Comparison of ENCODE assay signal across 5 worm cellular contexts in genomic region chrX:6745515-6745914, ce11.
TF ChIP-seq lines count a peak whose summit lies in the region.

No protein-coding gene starts in this region.

TF ChIP-seq in whole organism, L1 larva, 84 proteins besides CTCF, POLR2A, EP300 and RAD21 (continues in another document):
- peak; percentile 36 for TF ChIP-seq unc-130 (tag; optimal IDR thresholded peaks at IDR 0.05; lab: Kevin White, UChicago)
- TF ChIP-seq nhr-28 (tag; optimal IDR thresholded peaks at IDR 0.05; lab: Kevin White, UChicago), result no peak
- TF ChIP-seq nhr-71 (tag; optimal IDR thresholded peaks at IDR 0.05; lab: Kevin White, UChicago), result peak; percentile 69
- TF ChIP-seq elt-3 (tag; optimal IDR thresholded peaks at IDR 0.05; lab: Kevin White, UChicago), result peak in 1 of 6 experiments; percentile 7
- no peak for TF ChIP-seq tbx-2 (tag; optimal IDR thresholded peaks at IDR 0.05; lab: Kevin White, UChicago)
- peak; percentile 38 for TF ChIP-seq snu-23 (GFP tag; optimal IDR thresholded peaks at IDR 0.05; lab: Kevin White, UChicago)
- TF ChIP-seq nhr-47 (tag; optimal IDR thresholded peaks at IDR 0.05; lab: Kevin White, UChicago), result no peak
- peak; percentile 75 for TF ChIP-seq dsc-1 (tag; optimal IDR thresholded peaks at IDR 0.05; lab: Kevin White, UChicago)
- TF ChIP-seq ceh-63 (GFP tag; optimal IDR thresholded peaks at IDR 0.05; lab: Kevin White, UChicago), result peak; percentile 15
- no peak for TF ChIP-seq grh-1 (GFP tag; IDR thresholded peaks at IDR 0.05; lab: Robert Waterston, UW)
- TF ChIP-seq nhr-12 (tag; optimal IDR thresholded peaks at IDR 0.05; lab: Kevin White, UChicago), result no peak
- no peak for TF ChIP-seq sox-4 (tag; optimal IDR thresholded peaks at IDR 0.05; lab: Kevin White, UChicago)
- no peak for TF ChIP-seq pqm-1 (tag; optimal IDR thresholded peaks at IDR 0.05; lab: Kevin White, UChicago)
- TF ChIP-seq blmp-1 (tag; optimal IDR thresholded peaks at IDR 0.05; lab: Kevin White, UChicago), result peak; percentile 32
- peak; percentile 21 for TF ChIP-seq mep-1 (tag; optimal IDR thresholded peaks at IDR 0.05; lab: Kevin White, UChicago)
- peak; percentile 68 for TF ChIP-seq lin-14 (GFP tag; optimal IDR thresholded peaks at IDR 0.05; lab: Kevin White, UChicago)
- TF ChIP-seq ces-1 (GFP tag; optimal IDR thresholded peaks at IDR 0.05; lab: Kevin White, UChicago), result no peak
- TF ChIP-seq ceh-82 (tag; optimal IDR thresholded peaks at IDR 0.05; lab: Kevin White, UChicago), result peak in 1 of 3 experiments; percentile 3
- no peak for TF ChIP-seq C04F5.9 (tag; optimal IDR thresholded peaks at IDR 0.05; lab: Kevin White, UChicago)

TF ChIP-seq in whole organism, L2 larva, 48 proteins besides CTCF, POLR2A, EP300 and RAD21 (continues in another document):
- no peak for TF ChIP-seq nhr-237 (tag; optimal IDR thresholded peaks at IDR 0.05; lab: Kevin White, UChicago)
- no peak for TF ChIP-seq ztf-1 (GFP tag; conservative IDR thresholded peaks at IDR 0.05; lab: Robert Waterston, UW)
- no peak for TF ChIP-seq skn-1 (tag; optimal IDR thresholded peaks at IDR 0.05; lab: Kevin White, UChicago)
- peak; percentile 80 to 83 for TF ChIP-seq mdl-1 (tag; optimal IDR thresholded peaks at IDR 0.05; lab: Kevin White, UChicago)
- TF ChIP-seq ZK546.5 (tag; optimal IDR thresholded peaks at IDR 0.05; lab: Kevin White, UChicago), result no peak
- no peak for TF ChIP-seq zag-1 (tag; optimal IDR thresholded peaks at IDR 0.05; lab: Kevin White, UChicago)
- TF ChIP-seq ztf-11 (tag; optimal IDR thresholded peaks at IDR 0.05; lab: Kevin White, UChicago), result no peak
- no peak for TF ChIP-seq lsy-2 (tag; optimal IDR thresholded peaks at IDR 0.05; lab: Kevin White, UChicago)
- peak; percentile 45 for TF ChIP-seq nhr-21 (tag; optimal IDR thresholded peaks at IDR 0.05; lab: Kevin White, UChicago)
- TF ChIP-seq mbf-1 (tag; optimal IDR thresholded peaks at IDR 0.05; lab: Kevin White, UChicago), result no peak
- no peak for TF ChIP-seq nhr-23 (tag; optimal IDR thresholded peaks at IDR 0.05; lab: Kevin White, UChicago)
- TF ChIP-seq Y55F3AM.14 (GFP tag; optimal IDR thresholded peaks at IDR 0.05; lab: Kevin White, UChicago), result no peak
- TF ChIP-seq crh-2 (tag; optimal IDR thresholded peaks at IDR 0.05; lab: Kevin White, UChicago), result no peak
- no peak for TF ChIP-seq nhr-11 (tag; optimal IDR thresholded peaks at IDR 0.05; lab: Kevin White, UChicago)
- no peak for TF ChIP-seq blmp-1 (tag; optimal IDR thresholded peaks at IDR 0.05; lab: Kevin White, UChicago; ENCODE audit: insufficient read depth)
- no peak for TF ChIP-seq lin-39 (tag; optimal IDR thresholded peaks at IDR 0.05; lab: Kevin White, UChicago)
- TF ChIP-seq peb-1 (tag; optimal IDR thresholded peaks at IDR 0.05; lab: Kevin White, UChicago), result no peak
- TF ChIP-seq unc-55 (GFP tag; optimal IDR thresholded peaks at IDR 0.05; lab: Kevin White, UChicago), result no peak
- TF ChIP-seq elt-3 (tag; optimal IDR thresholded peaks at IDR 0.05; lab: Kevin White, UChicago), result no peak
- no peak for TF ChIP-seq aly-2 (tag; optimal IDR thresholded peaks at IDR 0.05; lab: Kevin White, UChicago)

TF ChIP-seq in whole organism, L3 larva, 47 proteins besides CTCF, POLR2A, EP300 and RAD21:
- TF ChIP-seq mml-1 (tag; optimal IDR thresholded peaks at IDR 0.05; lab: Kevin White, UChicago) (peak; percentile 64), sea-2 (GFP tag; optimal IDR thresholded peaks at IDR 0.05; lab: Kevin White, UChicago) (no peak), elt-1 (tag; optimal IDR thresholded peaks at IDR 0.05; lab: Kevin White, UChicago) (no peak), mdl-1 (tag; optimal IDR thresholded peaks at IDR 0.05; lab: Kevin White, UChicago) (peak; percentile 83), unc-62 (GFP tag; optimal IDR thresholded peaks at IDR 0.05; lab: Kevin White, UChicago) (no peak), hmg-11 (tag; optimal IDR thresholded peaks at IDR 0.05; lab: Kevin White, UChicago) (no peak), nhr-28 (tag; optimal IDR thresholded peaks at IDR 0.05; lab: Kevin White, UChicago) (no peak), nhr-23 (tag; optimal IDR thresholded peaks at IDR 0.05; lab: Kevin White, UChicago) (peak; percentile 27), ama-1 (optimal IDR thresholded peaks at IDR 0.05; lab: Kevin White, UChicago) (peak; percentile 71), unc-39 (tag; optimal IDR thresholded peaks at IDR 0.05; lab: Kevin White, UChicago) (no peak), pha-4 (tag; optimal IDR thresholded peaks at IDR 0.05; lab: Kevin White, UChicago) (no peak), skn-1 (tag; optimal IDR thresholded peaks at IDR 0.05; lab: Kevin White, UChicago) (no peak), ztf-4 (tag; optimal IDR thresholded peaks at IDR 0.05; lab: Kevin White, UChicago) (no peak), egl-5 (tag; optimal IDR thresholded peaks at IDR 0.05; lab: Kevin White, UChicago) (peak; percentile 34), nhr-12 (tag; optimal IDR thresholded peaks at IDR 0.05; lab: Kevin White, UChicago) (no peak), nhr-43 (tag; optimal IDR thresholded peaks at IDR 0.05; lab: Kevin White, UChicago; ENCODE audit: poor library complexity, severe bottlenecking) (no peak), pqm-1 (tag; optimal IDR thresholded peaks at IDR 0.05; lab: Kevin White, UChicago) (no peak), ceh-28 (tag; optimal IDR thresholded peaks at IDR 0.05; lab: Kevin White, UChicago) (peak; percentile 37), nhr-76 (tag; optimal IDR thresholded peaks at IDR 0.05; lab: Kevin White, UChicago) (no peak), eor-1 (tag; optimal IDR thresholded peaks at IDR 0.05; lab: Kevin White, UChicago) (no peak)

TF ChIP-seq in whole organism, L4 larva, 104 proteins besides CTCF, POLR2A, EP300 and RAD21:
- no peak for TF ChIP-seq daf-12 (tag; optimal IDR thresholded peaks at IDR 0.05; lab: Kevin White, UChicago)
- TF ChIP-seq hlh-30 (tag; optimal IDR thresholded peaks at IDR 0.05; lab: Kevin White, UChicago; ENCODE audit: insufficient read depth), result peak; percentile 74
- no peak for TF ChIP-seq ceh-20 (GFP tag; IDR thresholded peaks at IDR 0.05; lab: Robert Waterston, UW)
- TF ChIP-seq ces-1 (GFP tag; optimal IDR thresholded peaks at IDR 0.05; lab: Kevin White, UChicago), result no peak
- TF ChIP-seq madf-9 (GFP tag; conservative IDR thresholded peaks at IDR 0.05; lab: Robert Waterston, UW), result 0 out of 2 replicates have a peak, but pooled peaks have one; percentile 8
- peak in 1 of 2 experiments; percentile 4 for TF ChIP-seq hif-1 (tag; optimal IDR thresholded peaks at IDR 0.05; lab: Kevin White, UChicago)
- TF ChIP-seq mxl-2 (GFP tag; conservative IDR thresholded peaks at IDR 0.05; lab: Robert Waterston, UW), result peak; percentile 40; the same call in 1 of the 2 replicates
- TF ChIP-seq nhr-6 (tag; optimal IDR thresholded peaks at IDR 0.05; lab: Kevin White, UChicago), result no peak
- no peak for TF ChIP-seq dve-1 (tag; optimal IDR thresholded peaks at IDR 0.05; lab: Kevin White, UChicago; ENCODE audit: insufficient read depth)
- TF ChIP-seq php-3 (GFP tag; IDR thresholded peaks at IDR 0.05; lab: Robert Waterston, UW), result no peak
- TF ChIP-seq nhr-28 (tag; optimal IDR thresholded peaks at IDR 0.05; lab: Kevin White, UChicago), result peak; percentile 0
- 0 out of 2 replicates have a peak, but pooled peaks have one; percentile 11 for TF ChIP-seq dmd-6 (GFP tag; IDR thresholded peaks at IDR 0.05; lab: Robert Waterston, UW)
- TF ChIP-seq F10B5.3 (tag; optimal IDR thresholded peaks at IDR 0.05; lab: Kevin White, UChicago), result no peak
- TF ChIP-seq lin-15B (tag; optimal IDR thresholded peaks at IDR 0.05; lab: Kevin White, UChicago), result no peak
- peak; percentile 70 for TF ChIP-seq hlh-11 (tag; optimal IDR thresholded peaks at IDR 0.05; lab: Kevin White, UChicago)
- peak; percentile 77 for TF ChIP-seq nhr-11 (tag; optimal IDR thresholded peaks at IDR 0.05; lab: Kevin White, UChicago)
- TF ChIP-seq mdl-1 (tag; optimal IDR thresholded peaks at IDR 0.05; lab: Kevin White, UChicago), result peak in 1 of 2 experiments; percentile 93
- TF ChIP-seq egl-43 (GFP tag; IDR thresholded peaks at IDR 0.05; lab: Robert Waterston, UW), result no peak
- peak in 1 of 2 experiments; percentile 50 for TF ChIP-seq daf-16 (GFP tag; optimal IDR thresholded peaks at IDR 0.05; lab: Kevin White, UChicago)
- no peak for TF ChIP-seq daf-16 (tag; optimal IDR thresholded peaks at IDR 0.05; lab: Kevin White, UChicago)
TF ChIP-seq in whole organism, L4 larva: peak in this region for 10.

TF ChIP-seq in whole organism, young adult, 124 proteins besides CTCF, POLR2A, EP300 and RAD21:
- TF ChIP-seq B0261.1 (tag; optimal IDR thresholded peaks at IDR 0.05; lab: Kevin White, UChicago), result no peak
- peak; percentile 14 for TF ChIP-seq somi-1 (GFP tag; optimal IDR thresholded peaks at IDR 0.05; lab: Kevin White, UChicago)
- no peak for TF ChIP-seq madf-6 (GFP tag; IDR thresholded peaks at IDR 0.05; lab: Robert Waterston, UW)
